Worm (Caenorhabditis elegans) whole organism, L4 larva: ENCODE data around the gene D2062.1.

ENCODE experiments used
- lin-39 ChIP-seq: fragments of 150-350 bp; optimal IDR thresholded peaks from 2 replicates; lab custom pipeline; 2014; ENCODE audit warnings: missing biosample characterization, missing genetic modification reagents, missing genetic modification characterization
- pha-4 ChIP-seq, 2 experiments: fragments of 150-350 bp in 1 of 2; fragments of 200-800 bp in 1 of 2; sonication (Bioruptor generic) in 1 of 2; IDR thresholded peaks in 1 of 2; optimal IDR thresholded peaks in 1 of 2; 2 replicates each; pipeline versions ENCODE4 v1.3.6 to Lab custom; 2014 to 2022; ENCODE audit warnings: missing genetic modification characterization in 2 of 2, missing genetic modification reagents in 2 of 2, missing biosample characterization in 1 of 2, missing compliant biosample characterization in 1 of 2
- tag-97 ChIP-seq: fragments of 200-800 bp; sonication (Bioruptor generic); IDR thresholded peaks from 2 replicates; pipeline ENCODE4 v1.3.6; 2022; ENCODE audit warnings: missing genetic modification characterization, missing compliant biosample characterization
- unc-130 ChIP-seq: sonication (generic microtip); optimal IDR thresholded peaks from 2 replicates; lab custom pipeline; 2016; ENCODE audit warnings: missing genetic modification reagents, missing genetic modification characterization, missing compliant biosample characterization
- ztf-11 ChIP-seq: fragments of 150-350 bp; optimal IDR thresholded peaks from 2 replicates; lab custom pipeline; 2014; ENCODE audit warnings: missing biosample characterization, missing genetic modification characterization

DNA sequence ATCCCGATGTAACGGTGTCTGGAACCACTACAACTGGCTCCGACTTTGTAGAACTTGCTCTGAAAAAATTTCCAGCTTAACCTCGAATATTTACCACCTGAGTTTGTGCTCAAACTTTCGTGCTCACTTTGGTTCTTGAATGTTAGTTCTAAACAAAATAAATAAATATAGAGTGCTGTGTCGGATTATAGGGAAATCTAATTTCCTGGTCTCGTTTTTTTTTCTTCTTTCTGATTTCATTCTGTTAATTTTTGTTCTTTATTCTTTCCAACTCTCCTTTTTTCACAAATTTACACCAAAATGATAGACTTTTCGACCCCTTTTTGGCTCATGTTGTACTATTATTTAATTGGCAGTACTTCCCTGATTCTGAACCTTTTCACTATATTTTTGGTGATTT, 2.0 kb upstream of the D2062.1 start, which contains the start of gene sri-37:
- TF ChIP-seq ztf-11 (tag; lab: Kevin White, UChicago) (no peak), unc-130 (GFP tag; lab: Kevin White, UChicago) (no peak), lin-39 (tag; lab: Kevin White, UChicago) (no peak), tag-97 (GFP tag; lab: Robert Waterston, UW) (no peak), pha-4 (GFP tag; IDR thresholded peaks at IDR 0.05; lab: Robert Waterston, UW) (no peak), pha-4 (tag; optimal IDR thresholded peaks at IDR 0.05; lab: Kevin White, UChicago) (no peak)
